Fruit fly (Drosophila melanogaster) whole organism, prepupa: ENCODE results near the gene CG13675.

Experiments
- Blimp-1 ChIP-seq: fragments of 200-800 bp; sonication (Bioruptor generic); optimal IDR thresholded peaks from 3 replicates; lab custom pipeline; 2017; ENCODE audit warnings: missing biosample characterization, missing genetic modification characterization, mild to moderate bottlenecking, moderate library complexity, missing genetic modification reagents
- CG10669 ChIP-seq: fragments of 200-800 bp; sonication (Bioruptor generic); optimal IDR thresholded peaks from 3 replicates; lab custom pipeline; 2018; ENCODE audit warnings: missing biosample characterization, mild to moderate bottlenecking, missing genetic modification characterization, moderate library complexity
- CG11294 ChIP-seq: fragments of 200-800 bp; sonication (Bioruptor generic); IDR thresholded peaks from 2 replicates; pipeline ENCODE4 v1.3.6; 2022; ENCODE audit warnings: missing biosample characterization, missing genetic modification characterization
- CG11762 ChIP-seq: fragments of 200-800 bp; sonication (Bioruptor generic); optimal IDR thresholded peaks from 3 replicates; lab custom pipeline; 2016; ENCODE audit warnings: missing biosample characterization, missing genetic modification characterization; ENCODE audit not compliant: insufficient read depth
- CG15336 ChIP-seq: fragments of 200-800 bp; sonication (Bioruptor generic); IDR thresholded peaks from 2 replicates; pipeline ENCODE4 v1.3.6; 2022; ENCODE audit warnings: missing biosample characterization, missing genetic modification characterization
- CG1621 ChIP-seq: fragments of 200-800 bp; sonication (Bioruptor generic); optimal IDR thresholded peaks from 3 replicates; lab custom pipeline; 2018; ENCODE audit warnings: missing biosample characterization, mild to moderate bottlenecking, missing genetic modification characterization
- CG16779 ChIP-seq: fragments of 200-800 bp; sonication (Bioruptor generic); optimal IDR thresholded peaks from 3 replicates; lab custom pipeline; 2017; ENCODE audit warnings: missing biosample characterization, mild to moderate bottlenecking, missing genetic modification characterization
- CG3032 ChIP-seq: fragments of 200-800 bp; optimal IDR thresholded peaks from 2 replicates; lab custom pipeline; 2019; ENCODE audit warnings: missing biosample characterization, mild to moderate bottlenecking, missing genetic modification characterization, moderate library complexity
- CG31627 ChIP-seq: fragments of 200-800 bp; sonication (Bioruptor generic); optimal IDR thresholded peaks from 3 replicates; lab custom pipeline; 2016; ENCODE audit warnings: missing biosample characterization, missing genetic modification characterization
- CG32006 ChIP-seq: fragments of 200-800 bp; sonication (Bioruptor generic); optimal IDR thresholded peaks from 3 replicates; lab custom pipeline; 2017; ENCODE audit warnings: missing biosample characterization, mild to moderate bottlenecking, missing genetic modification characterization
- CG34406 ChIP-seq: fragments of 200-800 bp; sonication (Bioruptor generic); optimal IDR thresholded peaks from 3 replicates; lab custom pipeline; 2016; ENCODE audit warnings: missing biosample characterization, missing genetic modification characterization
- CG3919 ChIP-seq: fragments of 200-800 bp; sonication (Bioruptor generic); optimal IDR thresholded peaks from 3 replicates; lab custom pipeline; 2016; ENCODE audit warnings: missing biosample characterization, missing genetic modification characterization
- CG4318 ChIP-seq: fragments of 200-800 bp; sonication (Bioruptor generic); optimal IDR thresholded peaks from 3 replicates; lab custom pipeline; 2017; ENCODE audit warnings: missing biosample characterization, mild to moderate bottlenecking, missing genetic modification characterization
- CG6276 ChIP-seq: fragments of 200-800 bp; sonication (Bioruptor generic); optimal IDR thresholded peaks from 2 replicates; lab custom pipeline; 2017; ENCODE audit warnings: missing biosample characterization, mild to moderate bottlenecking, missing genetic modification characterization
- CG6792 ChIP-seq: fragments of 200-800 bp; sonication (Bioruptor generic); optimal IDR thresholded peaks from 3 replicates; lab custom pipeline; 2016; ENCODE audit warnings: missing biosample characterization, missing genetic modification characterization
- CG7368 ChIP-seq: fragments of 200-800 bp; sonication (Bioruptor generic); optimal IDR thresholded peaks from 3 replicates; lab custom pipeline; 2016; ENCODE audit warnings: missing biosample characterization, missing genetic modification characterization
- CG8119 ChIP-seq: fragments of 200-800 bp; sonication (Bioruptor generic); IDR thresholded peaks from 3 replicates; pipeline ENCODE4 v1.3.6; 2022; ENCODE audit warnings: missing biosample characterization, missing genetic modification characterization
- CG8319 ChIP-seq: fragments of 200-800 bp; sonication (Bioruptor generic); optimal IDR thresholded peaks from 3 replicates; lab custom pipeline; 2016; ENCODE audit warnings: missing biosample characterization, missing genetic modification characterization
- CG8632 ChIP-seq: fragments of 200-800 bp; sonication (Bioruptor generic); optimal IDR thresholded peaks from 3 replicates; lab custom pipeline; 2016; ENCODE audit warnings: missing biosample characterization, missing genetic modification characterization
- CG9139 ChIP-seq: fragments of 200-800 bp; sonication (Bioruptor generic); optimal IDR thresholded peaks from 3 replicates; lab custom pipeline; 2017; ENCODE audit warnings: missing biosample characterization, mild to moderate bottlenecking, missing genetic modification characterization
- Eip75B ChIP-seq: fragments of 200-800 bp; sonication (Bioruptor generic); optimal IDR thresholded peaks from 3 replicates; lab custom pipeline; 2016; ENCODE audit warnings: missing biosample characterization, missing genetic modification characterization
- Eip78C ChIP-seq: fragments of 200-800 bp; sonication (Bioruptor generic); peaks from one replicate; lab custom pipeline; 2016; ENCODE audit warnings: missing biosample characterization, missing genetic modification characterization
- Eip93F ChIP-seq: fragments of 200-800 bp; sonication (Bioruptor generic); optimal IDR thresholded peaks from 2 replicates; lab custom pipeline; 2016; ENCODE audit warnings: missing biosample characterization, mild to moderate bottlenecking, missing genetic modification characterization
- Ets21C ChIP-seq: fragments of 200-800 bp; sonication (Bioruptor generic); optimal IDR thresholded peaks from 3 replicates; lab custom pipeline; 2016; ENCODE audit warnings: missing biosample characterization, missing genetic modification characterization
- Ets96B ChIP-seq: fragments of 200-800 bp; optimal IDR thresholded peaks from 2 replicates; lab custom pipeline; 2019; ENCODE audit warnings: missing biosample characterization, mild to moderate bottlenecking, missing genetic modification characterization, moderate library complexity
- Gug ChIP-seq: fragments of 200-800 bp; sonication (Bioruptor generic); IDR thresholded peaks from 2 replicates; pipeline ENCODE4 v1.3.6; 2022; ENCODE audit warnings: missing biosample characterization, missing genetic modification characterization
- Hr38 ChIP-seq: sonication (Bioruptor generic); optimal IDR thresholded peaks from 2 replicates; lab custom pipeline; 2016; ENCODE audit warnings: missing biosample characterization, missing genetic modification characterization
- Hr39 ChIP-seq: fragments of 200-800 bp; sonication (Bioruptor generic); optimal IDR thresholded peaks from 2 replicates; lab custom pipeline; 2016; ENCODE audit warnings: missing biosample characterization, missing genetic modification characterization
- Hr4 ChIP-seq: fragments of 200-800 bp; sonication (Bioruptor generic); optimal IDR thresholded peaks from 3 replicates; lab custom pipeline; 2016; ENCODE audit warnings: missing biosample characterization, missing genetic modification characterization
- Met ChIP-seq: fragments of 200-800 bp; sonication (Bioruptor generic); optimal IDR thresholded peaks from 3 replicates; lab custom pipeline; 2016; ENCODE audit warnings: missing biosample characterization, missing genetic modification characterization
- OdsH ChIP-seq: fragments of 200-800 bp; sonication (Bioruptor generic); optimal IDR thresholded peaks from 3 replicates; lab custom pipeline; 2016; ENCODE audit warnings: missing biosample characterization, missing genetic modification characterization
- Smox ChIP-seq: fragments of 200-800 bp; sonication (Bioruptor generic); optimal IDR thresholded peaks from 3 replicates; lab custom pipeline; 2016; ENCODE audit warnings: missing biosample characterization, missing genetic modification characterization
- Sox102F ChIP-seq: fragments of 200-800 bp; sonication (Bioruptor generic); optimal IDR thresholded peaks from 2 replicates; lab custom pipeline; 2016; ENCODE audit warnings: missing biosample characterization, mild to moderate bottlenecking, missing genetic modification characterization
- Sox14 ChIP-seq: fragments of 200-800 bp; sonication (Bioruptor generic); optimal IDR thresholded peaks from 3 replicates; lab custom pipeline; 2016; ENCODE audit warnings: missing biosample characterization, missing genetic modification characterization
- Sox15 ChIP-seq: fragments of 200-800 bp; sonication (Bioruptor generic); optimal IDR thresholded peaks from 3 replicates; lab custom pipeline; 2016; ENCODE audit warnings: missing biosample characterization, missing genetic modification characterization
- achi ChIP-seq: fragments of 200-800 bp; sonication (Bioruptor generic); optimal IDR thresholded peaks from 3 replicates; lab custom pipeline; 2016; ENCODE audit warnings: missing biosample characterization, missing genetic modification characterization
- cyc ChIP-seq: fragments of 200-800 bp; sonication (Bioruptor generic); optimal IDR thresholded peaks from 3 replicates; lab custom pipeline; 2016; ENCODE audit warnings: missing biosample characterization, missing genetic modification characterization
- dac ChIP-seq: fragments of 200-800 bp; sonication (Bioruptor generic); optimal IDR thresholded peaks from 2 replicates; lab custom pipeline; 2017; ENCODE audit warnings: missing biosample characterization, mild to moderate bottlenecking, missing genetic modification characterization
- dsx ChIP-seq: fragments of 200-800 bp; optimal IDR thresholded peaks from 3 replicates; lab custom pipeline; 2019; ENCODE audit warnings: missing biosample characterization, mild to moderate bottlenecking, missing genetic modification characterization, moderate library complexity; ENCODE audit not compliant: poor library complexity, severe bottlenecking
- eg ChIP-seq: fragments of 200-800 bp; sonication (Bioruptor generic); IDR thresholded peaks from 3 replicates; pipeline ENCODE4 v1.3.6; 2022; ENCODE audit warnings: missing biosample characterization, missing genetic modification characterization
- fd85E ChIP-seq: fragments of 200-800 bp; sonication (Bioruptor generic); optimal IDR thresholded peaks from 3 replicates; lab custom pipeline; 2016; ENCODE audit warnings: missing biosample characterization, missing genetic modification characterization
- fkh ChIP-seq: fragments of 200-800 bp; sonication (Bioruptor generic); optimal IDR thresholded peaks from 3 replicates; lab custom pipeline; 2017; ENCODE audit warnings: missing biosample characterization, mild to moderate bottlenecking, missing genetic modification characterization, moderate library complexity
- net ChIP-seq: fragments of 200-800 bp; sonication (Bioruptor generic); optimal IDR thresholded peaks from 3 replicates; lab custom pipeline; 2016; ENCODE audit warnings: missing biosample characterization, missing genetic modification characterization
- spab ChIP-seq: fragments of 200-800 bp; sonication (Bioruptor generic); optimal IDR thresholded peaks from 2 replicates; lab custom pipeline; 2017; ENCODE audit warnings: missing biosample characterization, mild to moderate bottlenecking, missing genetic modification characterization, missing genetic modification reagents
- ss ChIP-seq, 2 experiments: fragments of 200-800 bp; sonication (Bioruptor generic); optimal IDR thresholded peaks; 2 replicates in 1 of 2; 3 replicates in 1 of 2; lab custom pipeline; 2017 to 2018; ENCODE audit warnings: mild to moderate bottlenecking in 2 of 2, missing biosample characterization in 2 of 2, missing genetic modification characterization in 2 of 2, moderate library complexity in 1 of 2
- svp ChIP-seq: fragments of 200-800 bp; sonication (Bioruptor generic); peaks from one replicate; lab custom pipeline; 2016; ENCODE audit warnings: missing biosample characterization, missing genetic modification characterization
- topi ChIP-seq: fragments of 200-800 bp; sonication (Bioruptor generic); optimal IDR thresholded peaks from 3 replicates; lab custom pipeline; 2016; ENCODE audit warnings: missing biosample characterization, missing genetic modification characterization
- vri ChIP-seq: fragments of 200-800 bp; sonication (Bioruptor generic); optimal IDR thresholded peaks from 3 replicates; lab custom pipeline; 2016; ENCODE audit warnings: missing biosample characterization, mild to moderate bottlenecking, missing genetic modification characterization

CG13675 gene

dm6 chr3L:8154544-8154943 lies 10.8 kb downstream of the CG13675 start (continued):
- TF ChIP-seq CG10669 (GFP tag; lab: Kevin White, UChicago) (peak; percentile 9), dac (GFP tag; lab: Kevin White, UChicago) (no peak), net (GFP tag; lab: Kevin White, UChicago) (no peak), CG11762 (GFP tag; lab: Kevin White, UChicago) (no peak), Blimp-1 (GFP tag; lab: Kevin White, UChicago) (no peak), Sox14 (GFP tag; lab: Kevin White, UChicago) (no peak), spab (GFP tag; lab: Kevin White, UChicago) (peak; percentile 18), svp (GFP tag; lab: Kevin White, UChicago) (no peak), cyc (GFP tag; lab: Kevin White, UChicago) (no peak), CG31627 (GFP tag; lab: Kevin White, UChicago) (no peak), Eip78C (peak; percentile 18)
- TF ChIP-seq, all 60 proteins: peak for 8

- TF ChIP-seq CG8632 (peak; percentile 63), CG15336 (peak; percentile 97), Ets96B (peak; percentile 52), fkh (GFP tag; lab: Kevin White, UChicago) (no peak), Smox (peak; percentile 29), dac (GFP tag; lab: Kevin White, UChicago) (peak; percentile 83), CG8119 (GFP tag; lab: Robert Waterston, UW) (peak; percentile 95), topi (peak; percentile 62), Ets21C (no peak), CG34406 (GFP tag; lab: Kevin White, UChicago) (peak; percentile 68), eg (GFP tag; lab: Robert Waterston, UW) (peak; percentile 96), CG11294 (GFP tag; lab: Robert Waterston, UW) (peak; percentile 92), achi (peak; percentile 87), CG6792 (GFP tag; lab: Kevin White, UChicago) (peak; percentile 61), CG7368 (GFP tag; lab: Kevin White, UChicago) (peak; percentile 72), Gug (GFP tag; lab: Robert Waterston, UW) (peak; percentile 89), Blimp-1 (GFP tag; lab: Kevin White, UChicago) (no peak), Eip93F (no peak), CG32006 (GFP tag; lab: Kevin White, UChicago) (peak; percentile 95), CG1621 (tag; lab: Kevin White, UChicago) (no peak), Hr38 (peak; percentile 63), CG8319 (peak; percentile 47), Eip78C (peak; percentile 96), ss (GFP tag; optimal IDR thresholded peaks at IDR 0.05; lab: Kevin White, UChicago) (peak in 1 of 2 experiments; percentile 55), Eip75B (GFP tag; lab: Kevin White, UChicago) (peak; percentile 64), Sox102F (peak; percentile 47), dsx (GFP tag; lab: Kevin White, UChicago) (peak; percentile 2), vri (GFP tag; lab: Kevin White, UChicago) (peak; percentile 17), net (GFP tag; lab: Kevin White, UChicago) (peak; percentile 90), CG9139 (no peak), CG3032 (tag; lab: Kevin White, UChicago) (peak; percentile 53), fd85E (GFP tag; lab: Kevin White, UChicago) (no peak), Hr39 (GFP tag; lab: Kevin White, UChicago) (peak; percentile 48), CG6276 (GFP tag; lab: Kevin White, UChicago) (peak; percentile 95), spab (GFP tag; lab: Kevin White, UChicago) (peak; percentile 53), OdsH (peak; percentile 90), Sox15 (peak; percentile 56), Hr4 (GFP tag; lab: Kevin White, UChicago) (peak; percentile 96), CG16779 (peak; percentile 54), CG4318 (peak; percentile 88), Met (GFP tag; lab: Kevin White, UChicago) (peak; percentile 62), CG3919 (peak; percentile 89)
Observed at dm6 chr3L:8153206-8153996, 11.9 kb downstream of the CG13675 start.
